Worm (Caenorhabditis elegans) whole organism, midembryonic: ENCODE results near the gene Y113G7B.12.

Experiments used
- T22C8.4 ChIP-seq: fragments of 200-800 bp; sonication (Bioruptor generic); IDR thresholded peaks from 2 replicates; pipeline ENCODE4 v1.3.6; 2022; ENCODE audit warnings: missing genetic modification characterization, missing compliant biosample characterization
- flt-1 ChIP-seq: fragments of 200-800 bp; sonication (Bioruptor generic); IDR thresholded peaks from 2 replicates; pipeline ENCODE4 v1.3.6; 2022; ENCODE audit warnings: missing genetic modification characterization, missing compliant biosample characterization
- klf-2 ChIP-seq: fragments of 200-800 bp; sonication (Bioruptor generic); conservative IDR thresholded peaks from 2 replicates; pipeline ENCODE4 v1.3.6; 2022; ENCODE audit warnings: missing genetic modification reagents, missing genetic modification characterization, missing compliant biosample characterization
- med-1 ChIP-seq: sonication (generic microtip); optimal IDR thresholded peaks from 2 replicates; lab custom pipeline; 2017; ENCODE audit warnings: missing genetic modification characterization, mild to moderate bottlenecking, missing compliant biosample characterization, antibody characterized with exemption, missing genetic modification reagents; ENCODE audit not compliant: insufficient read depth
- tab-1 ChIP-seq: fragments of 200-800 bp; sonication (Bioruptor generic); IDR thresholded peaks from 2 replicates; pipeline ENCODE4 v1.3.6; 2022; ENCODE audit warnings: missing genetic modification characterization, missing compliant biosample characterization
- ztf-23 ChIP-seq: fragments of 200-800 bp; sonication (Bioruptor generic); IDR thresholded peaks from 2 replicates; pipeline ENCODE4 v1.3.6; 2022; ENCODE audit warnings: missing genetic modification reagents, missing genetic modification characterization, missing compliant biosample characterization
- ztf-29 ChIP-seq: fragments of 200-800 bp; sonication (Bioruptor generic); IDR thresholded peaks from 2 replicates; pipeline ENCODE4 v1.3.6; 2022; ENCODE audit warnings: missing genetic modification reagents, missing genetic modification characterization, missing compliant biosample characterization

DNA sequence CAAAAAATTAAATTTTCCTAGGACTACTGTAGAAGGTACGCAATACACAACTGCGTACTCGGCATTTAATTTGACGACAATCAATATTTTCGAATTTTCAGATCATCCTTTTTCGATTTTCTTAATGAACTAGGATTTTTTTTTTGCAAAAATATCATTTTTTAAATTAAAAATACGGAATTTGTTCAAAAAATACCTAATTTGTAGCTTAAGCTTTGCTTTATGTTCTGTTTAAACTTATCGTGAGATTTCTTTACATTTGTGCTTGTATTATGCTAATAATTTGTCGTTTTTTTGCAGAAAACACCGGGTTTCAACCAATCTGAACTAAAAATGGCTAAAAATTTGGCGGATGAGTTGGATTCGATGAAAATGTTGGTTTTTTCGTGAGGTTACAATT is 15.8 kb downstream of the Y113G7B.12 start, which contains the start of gene ftr-1:
- TF ChIP-seq ztf-23 (no peak), ztf-29 (no peak), flt-1 (GFP tag; lab: Robert Waterston, UW) (no peak), tab-1 (GFP tag; lab: Robert Waterston, UW) (no peak), med-1 (GFP tag; lab: Kevin White, UChicago) (no peak), T22C8.4 (GFP tag; lab: Robert Waterston, UW) (no peak), klf-2 (GFP tag; lab: Robert Waterston, UW) (no peak)
